Worm (Caenorhabditis elegans): Measurements from ENCODE around the gene ZK1321.4.

DNA sequence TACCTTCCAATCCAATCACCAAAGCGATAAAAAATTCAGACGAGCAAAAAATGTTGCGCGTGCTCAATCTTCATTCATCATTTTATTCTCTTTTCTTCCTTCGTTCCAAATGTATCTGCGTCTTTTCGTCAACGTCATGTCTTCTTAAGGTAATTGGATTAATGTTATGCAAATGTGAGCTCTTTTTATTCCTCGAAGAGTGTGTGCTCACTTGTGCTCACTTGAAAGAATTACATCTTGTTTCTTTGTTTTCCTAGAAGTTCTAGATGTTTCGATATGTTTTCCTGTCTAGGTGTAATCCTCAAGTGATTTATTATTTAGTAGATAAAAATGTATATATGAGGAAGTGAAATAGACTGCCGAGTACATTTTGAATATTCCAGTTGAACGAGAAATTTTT, 18.3 kb downstream of the ZK1321.4 start:
- no peak for TF ChIP-seq lin-26 (GFP tag; IDR thresholded peaks at IDR 0.05)
- TF ChIP-seq ama-1 (optimal IDR thresholded peaks at IDR 0.05) = no peak
- no peak for TF ChIP-seq ama-1 (GFP tag; optimal IDR thresholded peaks at IDR 0.05)
- TF ChIP-seq nhr-120 (GFP tag; IDR thresholded peaks at IDR 0.05) = no peak
- TF ChIP-seq nhr-90 (tag; optimal IDR thresholded peaks at IDR 0.05) = no peak
- TF ChIP-seq F22D6.2 (tag; optimal IDR thresholded peaks at IDR 0.05) = no peak
- no peak for TF ChIP-seq unc-130 (GFP tag; optimal IDR thresholded peaks at IDR 0.05)
- TF ChIP-seq dpl-1 (GFP tag; optimal IDR thresholded peaks at IDR 0.05) = no peak
- TF ChIP-seq ceh-58 (GFP tag; IDR thresholded peaks at IDR 0.05) = no peak
